Fruit fly (Drosophila melanogaster) whole organism, pupa: ENCODE measurements around the gene CG15533.

Experiments used
- CG10348 ChIP-seq: fragments of 200-800 bp; sonication (Bioruptor generic); IDR thresholded peaks from 2 replicates; pipeline ENCODE4 v1.3.6; 2022; ENCODE audit warnings: missing biosample characterization, missing genetic modification characterization
- CG12605 ChIP-seq: fragments of 200-800 bp; sonication (Bioruptor generic); IDR thresholded peaks from 2 replicates; pipeline ENCODE4 v1.3.6; 2022; ENCODE audit warnings: missing biosample characterization, missing genetic modification characterization
- CG13204 ChIP-seq: fragments of 200-800 bp; sonication (Bioruptor generic); optimal IDR thresholded peaks from 2 replicates; lab custom pipeline; 2018; ENCODE audit warnings: missing biosample characterization, mild to moderate bottlenecking, missing genetic modification characterization, moderate library complexity
- CG14655 ChIP-seq: fragments of 200-800 bp; sonication (Bioruptor generic); optimal IDR thresholded peaks from 3 replicates; lab custom pipeline; 2017; ENCODE audit warnings: mild to moderate bottlenecking, missing biosample characterization, missing genetic modification reagents, missing genetic modification characterization
- CG15710 ChIP-seq: fragments of 200-800 bp; sonication (Bioruptor generic); optimal IDR thresholded peaks from 2 replicates; lab custom pipeline; 2018; ENCODE audit warnings: missing biosample characterization, mild to moderate bottlenecking, missing genetic modification characterization, moderate library complexity
- CG17806 ChIP-seq: fragments of 200-800 bp; sonication (Bioruptor generic); optimal IDR thresholded peaks from 2 replicates; lab custom pipeline; 2018; ENCODE audit warnings: missing biosample characterization, mild to moderate bottlenecking, missing genetic modification characterization, moderate library complexity
- CG32121 ChIP-seq: fragments of 200-800 bp; sonication (Bioruptor generic); IDR thresholded peaks from 2 replicates; pipeline ENCODE4 v1.3.6; 2022; ENCODE audit warnings: missing biosample characterization, missing genetic modification characterization
- CG34367 ChIP-seq: fragments of 200-800 bp; sonication (Bioruptor generic); optimal IDR thresholded peaks from 2 replicates; lab custom pipeline; 2018; ENCODE audit warnings: missing biosample characterization, mild to moderate bottlenecking, missing genetic modification characterization
- CG4496 ChIP-seq: fragments of 200-800 bp; sonication (Bioruptor generic); IDR thresholded peaks from 3 replicates; pipeline ENCODE4 v1.3.6; 2022; ENCODE audit warnings: missing biosample characterization, missing genetic modification characterization
- CG8159 ChIP-seq: fragments of 200-800 bp; sonication (Bioruptor generic); optimal IDR thresholded peaks from 3 replicates; lab custom pipeline; 2018; ENCODE audit warnings: missing biosample characterization, mild to moderate bottlenecking, missing genetic modification characterization, moderate library complexity
- CG8301 ChIP-seq: fragments of 200-800 bp; sonication (Bioruptor generic); optimal IDR thresholded peaks from 2 replicates; lab custom pipeline; 2018; ENCODE audit warnings: missing biosample characterization, mild to moderate bottlenecking, missing genetic modification characterization
- CG9948 ChIP-seq: fragments of 200-800 bp; sonication (Bioruptor generic); optimal IDR thresholded peaks from 2 replicates; lab custom pipeline; 2018; ENCODE audit warnings: missing biosample characterization, mild to moderate bottlenecking, missing genetic modification characterization, moderate library complexity
- D1 ChIP-seq: fragments of 200-800 bp; sonication (Bioruptor generic); optimal IDR thresholded peaks from 2 replicates; lab custom pipeline; 2018; ENCODE audit warnings: missing biosample characterization, mild to moderate bottlenecking, missing genetic modification characterization, moderate library complexity
- EcR ChIP-seq: fragments of 200-800 bp; sonication (Bioruptor generic); optimal IDR thresholded peaks from 3 replicates; lab custom pipeline; 2019; ENCODE audit warnings: missing biosample characterization, missing genetic modification characterization, mild to moderate bottlenecking, moderate library complexity, missing genetic modification reagents
- Ets98B ChIP-seq: fragments of 200-800 bp; sonication (Bioruptor generic); IDR thresholded peaks from 2 replicates; pipeline ENCODE4 v1.3.6; 2022; ENCODE audit warnings: missing biosample characterization, missing genetic modification characterization
- Pif1A ChIP-seq: fragments of 200-800 bp; sonication (Bioruptor generic); optimal IDR thresholded peaks from 3 replicates; lab custom pipeline; 2016; ENCODE audit warnings: missing biosample characterization, missing genetic modification characterization
- Pif1B ChIP-seq: fragments of 200-800 bp; sonication (Bioruptor generic); optimal IDR thresholded peaks from 3 replicates; lab custom pipeline; 2016; ENCODE audit warnings: missing biosample characterization, missing genetic modification characterization
- Snoo ChIP-seq: fragments of 200-800 bp; sonication (Bioruptor generic); optimal IDR thresholded peaks from 3 replicates; lab custom pipeline; 2017; ENCODE audit warnings: missing biosample characterization, mild to moderate bottlenecking, missing genetic modification characterization, inconsistent platforms
- fd96Ca ChIP-seq: fragments of 200-800 bp; sonication (Bioruptor generic); IDR thresholded peaks from 3 replicates; pipeline ENCODE4 v1.3.6; 2022; ENCODE audit warnings: missing biosample characterization, missing genetic modification characterization
- gl ChIP-seq: fragments of 200-800 bp; sonication (Bioruptor generic); optimal IDR thresholded peaks from 2 replicates; lab custom pipeline; 2018; ENCODE audit warnings: missing biosample characterization, mild to moderate bottlenecking, missing genetic modification characterization
- rn ChIP-seq: fragments of 200-800 bp; sonication (Bioruptor generic); IDR thresholded peaks from 2 replicates; pipeline ENCODE4 v1.3.6; 2022; ENCODE audit warnings: missing biosample characterization, missing genetic modification characterization

The CG15533 gene

DNA sequence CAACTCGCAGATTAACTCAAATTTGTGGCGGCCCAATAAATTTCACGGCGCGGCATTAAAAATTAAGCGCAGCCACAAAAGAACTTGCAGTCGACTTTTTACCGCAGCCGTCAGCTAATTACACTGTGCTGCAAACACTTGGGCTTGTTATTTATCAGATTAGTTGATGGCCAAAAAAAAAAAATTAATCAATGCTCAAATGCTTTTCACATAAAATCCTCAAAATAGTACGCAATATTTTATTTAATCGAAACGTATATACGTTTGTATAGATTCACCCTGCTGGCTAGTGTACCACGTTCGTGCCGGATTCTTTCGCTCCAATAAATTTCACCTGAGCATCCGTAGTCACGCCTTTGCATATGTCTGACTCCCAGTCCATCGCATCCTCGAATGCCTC is 14.8 kb upstream of the CG15533 start:
- TF ChIP-seq CG8301 (tag; lab: Kevin White, UChicago) (no peak), EcR (GFP tag; lab: Kevin White, UChicago) (no peak), CG10348 (no peak), gl (tag; lab: Kevin White, UChicago) (no peak), Snoo (tag; lab: Kevin White, UChicago) (peak; percentile 48), CG14655 (GFP tag; lab: Kevin White, UChicago) (peak; percentile 26), CG15710 (tag; lab: Kevin White, UChicago) (peak; percentile 33), Pif1A (GFP tag; lab: Kevin White, UChicago) (peak; percentile 41), fd96Ca (GFP tag; lab: Robert Waterston, UW) (peak; percentile 47; the same call in 2 of the 3 replicates), CG9948 (tag; lab: Kevin White, UChicago) (peak; percentile 36), Pif1B (peak; percentile 13), CG34367 (tag; lab: Kevin White, UChicago) (no peak), D1 (tag; lab: Kevin White, UChicago) (no peak), CG32121 (GFP tag; lab: Robert Waterston, UW) (no peak), CG8159 (peak; percentile 52), CG12605 (GFP tag; lab: Robert Waterston, UW) (peak; percentile 49; the same call in 1 of the 2 replicates)

- TF ChIP-seq CG8301 (tag; lab: Kevin White, UChicago) (no peak), rn (GFP tag; lab: Robert Waterston, UW) (no peak), Snoo (tag; lab: Kevin White, UChicago) (no peak), CG9948 (tag; lab: Kevin White, UChicago) (no peak), CG34367 (tag; lab: Kevin White, UChicago) (no peak), Ets98B (no peak), CG12605 (GFP tag; lab: Robert Waterston, UW) (no peak), Pif1A (GFP tag; lab: Kevin White, UChicago) (no peak), D1 (tag; lab: Kevin White, UChicago) (no peak), CG4496 (GFP tag; lab: Robert Waterston, UW) (no peak), Pif1B (no peak), EcR (GFP tag; lab: Kevin White, UChicago) (no peak), CG10348 (no peak), CG32121 (GFP tag; lab: Robert Waterston, UW) (no peak), gl (tag; lab: Kevin White, UChicago) (no peak)
Observed at dm6 chr3R:30416765-30417274, 11.8 kb upstream of the CG15533 start.

dm6 chr3R:30419216-30419615 is 9.4 kb upstream of the CG15533 start:
- TF ChIP-seq D1 (tag; lab: Kevin White, UChicago) (no peak), CG4496 (GFP tag; lab: Robert Waterston, UW) (no peak), Pif1A (GFP tag; lab: Kevin White, UChicago) (no peak), CG15710 (tag; lab: Kevin White, UChicago) (no peak), CG34367 (tag; lab: Kevin White, UChicago) (no peak), CG13204 (GFP tag; lab: Kevin White, UChicago) (no peak), CG12605 (GFP tag; lab: Robert Waterston, UW) (no peak), CG8159 (no peak), gl (tag; lab: Kevin White, UChicago) (no peak), CG10348 (no peak), Pif1B (no peak), CG32121 (GFP tag; lab: Robert Waterston, UW) (no peak), fd96Ca (GFP tag; lab: Robert Waterston, UW) (no peak), Snoo (tag; lab: Kevin White, UChicago) (no peak), rn (GFP tag; lab: Robert Waterston, UW) (no peak), Ets98B (no peak), EcR (GFP tag; lab: Kevin White, UChicago) (no peak), CG9948 (tag; lab: Kevin White, UChicago) (no peak), CG8301 (tag; lab: Kevin White, UChicago) (no peak), CG17806 (no peak)

dm6 chr3R:30422871-30423270 is 5.7 kb upstream of the CG15533 start, which contains the start of the genes CG2217 and CG42740:
TSS of gene CG2217 (minus strand) at chr3R:30422971.
TSS of gene CG42740 (minus strand) at chr3R:30422971.
- TF ChIP-seq rn (GFP tag; lab: Robert Waterston, UW), result no peak
- no peak for TF ChIP-seq D1 (tag; lab: Kevin White, UChicago)
- no peak for TF ChIP-seq CG15710 (tag; lab: Kevin White, UChicago)
- TF ChIP-seq CG14655 (GFP tag; lab: Kevin White, UChicago), result no peak
- TF ChIP-seq CG9948 (tag; lab: Kevin White, UChicago), result no peak
- no peak for TF ChIP-seq EcR (GFP tag; lab: Kevin White, UChicago)
- TF ChIP-seq Snoo (tag; lab: Kevin White, UChicago), result no peak
- no peak for TF ChIP-seq gl (tag; lab: Kevin White, UChicago)

DNA sequence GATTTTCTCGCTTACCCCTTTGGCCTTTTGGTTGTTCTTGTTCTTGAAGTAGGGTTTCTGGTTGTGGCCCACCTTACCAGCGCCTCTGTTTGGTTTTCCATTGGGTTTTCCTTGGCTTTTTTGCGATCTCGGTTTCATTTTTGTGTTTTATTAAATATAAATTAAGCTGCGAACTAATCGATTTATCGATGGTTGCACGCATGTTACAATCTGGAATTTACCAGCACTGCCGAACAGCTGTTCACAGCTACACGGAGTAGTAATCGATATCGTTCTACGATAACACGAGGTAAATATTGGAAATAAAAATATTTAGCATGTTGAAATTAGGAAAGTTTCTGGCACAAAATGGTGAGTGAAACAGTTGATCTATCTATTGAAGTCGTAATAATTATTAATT is 4.9 kb upstream of the CG15533 start, which contains the start of the genes CG15535 and mRpS18C:
CG15535 (minus strand) TSS at position 235 of the 400 bp plus-strand sequence.
mRpS18C (plus strand) TSS at position 280 of the 400 bp plus-strand sequence.
- no peak for TF ChIP-seq CG4496 (GFP tag; lab: Robert Waterston, UW)
- no peak for TF ChIP-seq Snoo (tag; lab: Kevin White, UChicago)
- no peak for TF ChIP-seq Pif1B
- TF ChIP-seq Pif1A (GFP tag; lab: Kevin White, UChicago), result no peak
- TF ChIP-seq EcR (GFP tag; lab: Kevin White, UChicago), result no peak
- no peak for TF ChIP-seq Ets98B
- no peak for TF ChIP-seq CG14655 (GFP tag; lab: Kevin White, UChicago)
- no peak for TF ChIP-seq CG34367 (tag; lab: Kevin White, UChicago)
- TF ChIP-seq CG12605 (GFP tag; lab: Robert Waterston, UW), result no peak
- TF ChIP-seq CG17806, result no peak
- no peak for TF ChIP-seq gl (tag; lab: Kevin White, UChicago)
- TF ChIP-seq fd96Ca (GFP tag; lab: Robert Waterston, UW), result no peak
- no peak for TF ChIP-seq rn (GFP tag; lab: Robert Waterston, UW)
- TF ChIP-seq CG8159, result no peak
- TF ChIP-seq CG10348, result no peak
- no peak for TF ChIP-seq CG32121 (GFP tag; lab: Robert Waterston, UW)
